Worm (Caenorhabditis elegans) whole organism, mixed stage, embryonic: ENCODE data around the gene ptr-13.

Experiments
- M03D4.4 ChIP-seq: sonication (generic microtip); optimal IDR thresholded peaks from 2 replicates; lab custom pipeline; 2017; ENCODE audit warnings: mild to moderate bottlenecking, missing genetic modification characterization, missing compliant biosample characterization
- blmp-1 ChIP-seq: fragments of 150-350 bp; optimal IDR thresholded peaks from 2 replicates; lab custom pipeline; 2014; ENCODE audit warnings: missing biosample characterization, missing genetic modification characterization
- ceh-39 ChIP-seq: fragments of 150-350 bp; optimal IDR thresholded peaks from 2 replicates; lab custom pipeline; 2014; ENCODE audit warnings: missing biosample characterization, missing genetic modification characterization
- ceh-43 ChIP-seq: fragments of 200-800 bp; sonication (Bioruptor generic); optimal IDR thresholded peaks from 2 replicates; lab custom pipeline; 2018; ENCODE audit warnings: mild to moderate bottlenecking, missing genetic modification characterization, moderate library complexity, missing compliant biosample characterization
- ceh-83 ChIP-seq: fragments of 200-800 bp; sonication (Bioruptor generic); optimal IDR thresholded peaks from 2 replicates; lab custom pipeline; 2018; ENCODE audit warnings: mild to moderate bottlenecking, missing genetic modification characterization, missing compliant biosample characterization
- ces-1 ChIP-seq: fragments of 150-350 bp; optimal IDR thresholded peaks from 2 replicates; lab custom pipeline; 2014; ENCODE audit warnings: missing biosample characterization, missing genetic modification reagents, missing genetic modification characterization
- cnd-1 ChIP-seq: fragments of 200-800 bp; sonication (Bioruptor generic); optimal IDR thresholded peaks from 2 replicates; lab custom pipeline; 2018; ENCODE audit warnings: mild to moderate bottlenecking, missing genetic modification characterization, missing compliant biosample characterization
- drap-1 ChIP-seq: fragments of 200-800 bp; sonication (Bioruptor generic); optimal IDR thresholded peaks from 3 replicates; lab custom pipeline; 2018; ENCODE audit warnings: mild to moderate bottlenecking, missing genetic modification characterization, missing compliant biosample characterization
- elt-1 ChIP-seq: sonication (generic microtip); optimal IDR thresholded peaks from 2 replicates; lab custom pipeline; 2017; ENCODE audit warnings: missing genetic modification characterization, mild to moderate bottlenecking, missing compliant biosample characterization, antibody characterized with exemption, moderate library complexity, borderline replicate concordance; ENCODE audit not compliant: insufficient read depth
- elt-3 ChIP-seq: fragments of 150-350 bp; optimal IDR thresholded peaks from 2 replicates; lab custom pipeline; 2014; ENCODE audit warnings: missing biosample characterization, missing genetic modification characterization
- flh-1 ChIP-seq: fragments of 200-800 bp; sonication (Bioruptor generic); optimal IDR thresholded peaks from 2 replicates; lab custom pipeline; 2018; ENCODE audit warnings: mild to moderate bottlenecking, missing genetic modification characterization, moderate library complexity, missing compliant biosample characterization
- ham-2 ChIP-seq: fragments of 200-800 bp; sonication (Bioruptor generic); optimal IDR thresholded peaks from 2 replicates; lab custom pipeline; 2018; ENCODE audit warnings: mild to moderate bottlenecking, missing genetic modification characterization, missing compliant biosample characterization
- hlh-1 ChIP-seq: fragments of 150-350 bp; optimal IDR thresholded peaks from 2 replicates; lab custom pipeline; 2014; ENCODE audit warnings: missing biosample characterization, missing genetic modification reagents, missing genetic modification characterization
- lin-13 ChIP-seq: fragments of 150-350 bp; optimal IDR thresholded peaks from 2 replicates; lab custom pipeline; 2014; ENCODE audit warnings: missing biosample characterization, missing genetic modification characterization
- lsy-2 ChIP-seq: fragments of 150-350 bp; optimal IDR thresholded peaks from 2 replicates; lab custom pipeline; 2014; ENCODE audit warnings: missing biosample characterization, missing genetic modification characterization
- mab-5 ChIP-seq: fragments of 150-350 bp; optimal IDR thresholded peaks from 2 replicates; lab custom pipeline; 2014; ENCODE audit warnings: missing biosample characterization, missing genetic modification characterization
- mep-1 ChIP-seq: fragments of 150-350 bp; optimal IDR thresholded peaks from 2 replicates; lab custom pipeline; 2017; ENCODE audit warnings: missing biosample characterization, missing genetic modification reagents, missing genetic modification characterization, inconsistent platforms
- nhr-12 ChIP-seq: fragments of 150-350 bp; optimal IDR thresholded peaks from 2 replicates; lab custom pipeline; 2014; ENCODE audit warnings: missing biosample characterization, missing genetic modification characterization
- nhr-2 ChIP-seq: fragments of 150-350 bp; optimal IDR thresholded peaks from 2 replicates; lab custom pipeline; 2014; ENCODE audit warnings: missing biosample characterization, missing genetic modification characterization
- nhr-237 ChIP-seq: fragments of 150-350 bp; optimal IDR thresholded peaks from 2 replicates; lab custom pipeline; 2014; ENCODE audit warnings: missing biosample characterization, missing genetic modification characterization
- nhr-28 ChIP-seq: fragments of 150-350 bp; optimal IDR thresholded peaks from 2 replicates; lab custom pipeline; 2014; ENCODE audit warnings: missing biosample characterization, missing genetic modification characterization
- nhr-76 ChIP-seq: sonication (generic microtip); optimal IDR thresholded peaks from 2 replicates; lab custom pipeline; 2017; ENCODE audit warnings: missing biosample characterization, missing genetic modification characterization
- sem-2 ChIP-seq: fragments of 200-800 bp; sonication (Bioruptor generic); optimal IDR thresholded peaks from 2 replicates; lab custom pipeline; 2018; ENCODE audit warnings: mild to moderate bottlenecking, missing genetic modification characterization, missing compliant biosample characterization
- snpc-4 ChIP-seq: fragments of 150-350 bp; optimal IDR thresholded peaks from 2 replicates; lab custom pipeline; 2014; ENCODE audit warnings: missing biosample characterization, missing genetic modification characterization
- sptf-1 ChIP-seq: sonication (generic microtip); optimal IDR thresholded peaks from 2 replicates; lab custom pipeline; 2017; ENCODE audit warnings: mild to moderate bottlenecking, missing genetic modification characterization, moderate library complexity, missing compliant biosample characterization
- tbx-8 ChIP-seq: fragments of 200-800 bp; sonication (Bioruptor generic); optimal IDR thresholded peaks from 2 replicates; lab custom pipeline; 2018; ENCODE audit warnings: mild to moderate bottlenecking, missing genetic modification characterization, moderate library complexity, missing compliant biosample characterization
- unc-120 ChIP-seq: sonication (generic microtip); optimal IDR thresholded peaks from 2 replicates; lab custom pipeline; 2017; ENCODE audit warnings: missing genetic modification characterization, missing compliant biosample characterization; ENCODE audit not compliant: poor library complexity, severe bottlenecking
- unc-39 ChIP-seq: fragments of 150-350 bp; optimal IDR thresholded peaks from 2 replicates; lab custom pipeline; 2014; ENCODE audit warnings: missing biosample characterization, missing genetic modification characterization
- unc-62 ChIP-seq: fragments of 150-350 bp; optimal IDR thresholded peaks from 2 replicates; lab custom pipeline; 2014; ENCODE audit warnings: missing biosample characterization, missing genetic modification reagents, missing genetic modification characterization
- zip-8 ChIP-seq: fragments of 150-350 bp; optimal IDR thresholded peaks from 2 replicates; lab custom pipeline; 2014; ENCODE audit warnings: missing biosample characterization, missing genetic modification characterization
- ztf-11 ChIP-seq: fragments of 150-350 bp; optimal IDR thresholded peaks from 2 replicates; lab custom pipeline; 2014; ENCODE audit warnings: missing biosample characterization, missing genetic modification characterization

The ptr-13 gene

ce11 chrII:11153080-11153479 lies 9.2 kb downstream of the ptr-13 start:
- no peak for TF ChIP-seq elt-3
- no peak for TF ChIP-seq nhr-237 (tag; lab: Kevin White, UChicago)
- TF ChIP-seq ceh-43 (GFP tag; lab: Kevin White, UChicago), result no peak
- TF ChIP-seq nhr-2, result no peak
- no peak for TF ChIP-seq flh-1 (GFP tag; lab: Kevin White, UChicago)
- no peak for TF ChIP-seq ztf-11
- no peak for TF ChIP-seq unc-62
- no peak for TF ChIP-seq lin-13
- TF ChIP-seq nhr-12 (tag; lab: Kevin White, UChicago), result no peak
- no peak for TF ChIP-seq elt-1 (tag; lab: Kevin White, UChicago)
- TF ChIP-seq mep-1 (tag; lab: Kevin White, UChicago), result no peak
- TF ChIP-seq nhr-76 (tag; lab: Kevin White, UChicago), result no peak
- TF ChIP-seq drap-1, result no peak

ce11 chrII:11152495-11152894 lies 9.8 kb downstream of the ptr-13 start, which contains the start of gene pqm-1:
Gene pqm-1 (minus strand): TSS chrII:11152595.
- TF ChIP-seq nhr-237 (tag; lab: Kevin White, UChicago) (no peak), ceh-43 (GFP tag; lab: Kevin White, UChicago) (no peak), sem-2 (no peak), sptf-1 (no peak), drap-1 (no peak), hlh-1 (tag; lab: Kevin White, UChicago) (no peak)
- TF ChIP-seq, all 35 proteins: peak for 0

ce11 chrII:11150976-11151375 lies 11.3 kb downstream of the ptr-13 start:
- TF ChIP-seq ztf-11 (no peak), ceh-39 (tag; lab: Kevin White, UChicago) (no peak), unc-62 (no peak), snpc-4 (tag; lab: Kevin White, UChicago) (no peak)

ce11 chrII:11149866-11150685 lies 12.2 kb downstream of the ptr-13 start:
- TF ChIP-seq zip-8 (tag; lab: Kevin White, UChicago), result no peak
- TF ChIP-seq lsy-2 (tag; lab: Kevin White, UChicago), result no peak
- TF ChIP-seq sptf-1, result no peak
- TF ChIP-seq unc-62, result no peak
- TF ChIP-seq lin-13, result no peak
- no peak for TF ChIP-seq ceh-83
- TF ChIP-seq tbx-8 (GFP tag; lab: Kevin White, UChicago), result no peak

ce11 chrII:11142571-11142970 lies 19.7 kb downstream of the ptr-13 start, which contains the start of gene arrd-6:
Gene arrd-6 (plus strand): TSS chrII:11142739.
- TF ChIP-seq flh-1 (GFP tag; lab: Kevin White, UChicago), result no peak
- no peak for TF ChIP-seq snpc-4 (tag; lab: Kevin White, UChicago)
- TF ChIP-seq nhr-12 (tag; lab: Kevin White, UChicago), result no peak
- no peak for TF ChIP-seq blmp-1 (tag; lab: Kevin White, UChicago)
- TF ChIP-seq unc-39 (tag; lab: Kevin White, UChicago), result no peak
- no peak for TF ChIP-seq sptf-1

- no peak for TF ChIP-seq nhr-2
- TF ChIP-seq hlh-1 (tag; lab: Kevin White, UChicago), result no peak
- no peak for TF ChIP-seq lsy-2 (tag; lab: Kevin White, UChicago)
- no peak for TF ChIP-seq zip-8 (tag; lab: Kevin White, UChicago)
- TF ChIP-seq ces-1 (GFP tag; lab: Kevin White, UChicago), result no peak
- no peak for TF ChIP-seq ceh-43 (GFP tag; lab: Kevin White, UChicago)
- no peak for TF ChIP-seq M03D4.4 (tag; lab: Kevin White, UChicago)
- no peak for TF ChIP-seq ceh-39 (tag; lab: Kevin White, UChicago)
- no peak for TF ChIP-seq mab-5 (tag; lab: Kevin White, UChicago)
- no peak for TF ChIP-seq unc-120 (tag; lab: Kevin White, UChicago)
- no peak for TF ChIP-seq lin-13
- no peak for TF ChIP-seq unc-39 (tag; lab: Kevin White, UChicago)
- TF ChIP-seq elt-1 (tag; lab: Kevin White, UChicago), result no peak
- no peak for TF ChIP-seq ham-2 (GFP tag; lab: Kevin White, UChicago)
- no peak for TF ChIP-seq tbx-8 (GFP tag; lab: Kevin White, UChicago)
- no peak for TF ChIP-seq sem-2
- no peak for TF ChIP-seq nhr-28 (tag; lab: Kevin White, UChicago)
- no peak for TF ChIP-seq cnd-1 (tag; lab: Kevin White, UChicago)
These were observed 22.1 kb downstream of the ptr-13 start, which contains the start of gene F40F8.4 for ce11 chrII:11140140-11140539. Gene F40F8.4 (minus strand): TSS chrII:11140240.
